Fruit fly (Drosophila melanogaster) whole organism, embryonic: ENCODE results near the gene Ser.

Experiments used
- CG12659 ChIP-seq: fragments of 200-800 bp; sonication (Bioruptor generic); optimal IDR thresholded peaks from 3 replicates; lab custom pipeline; 2017; ENCODE audit warnings: mild to moderate bottlenecking, missing biosample characterization, missing genetic modification reagents, missing genetic modification characterization
- CG13624 ChIP-seq: fragments of 200-800 bp; sonication (Bioruptor generic); optimal IDR thresholded peaks from 2 replicates; lab custom pipeline; 2016; ENCODE audit warnings: missing biosample characterization, missing genetic modification characterization
- HmgZ ChIP-seq: fragments of 200-800 bp; sonication (Bioruptor generic); optimal IDR thresholded peaks from 2 replicates; lab custom pipeline; 2018; ENCODE audit warnings: missing biosample characterization, mild to moderate bottlenecking, missing genetic modification characterization
- toy ChIP-seq: fragments of 200-800 bp; sonication (Bioruptor generic); IDR thresholded peaks from 2 replicates; pipeline ENCODE4 v1.3.6; 2022; ENCODE audit warnings: missing biosample characterization, missing genetic modification characterization

DNA sequence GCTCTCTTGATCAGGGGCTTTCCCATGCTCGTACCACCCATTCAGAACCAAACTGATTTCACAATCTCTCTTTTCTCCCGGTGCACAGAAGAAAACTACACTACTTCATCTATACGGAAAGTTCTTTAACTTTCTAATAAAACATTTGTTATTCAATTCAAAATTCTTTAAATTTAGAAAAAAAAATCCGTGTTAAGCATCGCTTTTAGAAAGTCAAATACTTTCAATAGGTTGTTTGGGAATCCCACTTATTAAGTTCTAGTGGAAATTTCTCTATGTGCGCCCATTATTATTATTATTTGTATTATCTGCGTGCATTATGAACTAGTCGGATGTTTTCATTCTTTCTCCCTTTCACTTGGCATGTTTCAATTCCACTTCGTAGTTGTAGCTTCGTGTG is 988 bp downstream of the Ser start:
- TF ChIP-seq toy (GFP tag; lab: Robert Waterston, UW) (no peak), CG13624 (GFP tag; lab: Kevin White, UChicago) (no peak), CG12659 (GFP tag; lab: Kevin White, UChicago) (no peak), HmgZ (tag; lab: Kevin White, UChicago) (no peak)
